Fruit fly (Drosophila melanogaster): ENCODE results near the gene CG12106.

CG12106 gene

DNA sequence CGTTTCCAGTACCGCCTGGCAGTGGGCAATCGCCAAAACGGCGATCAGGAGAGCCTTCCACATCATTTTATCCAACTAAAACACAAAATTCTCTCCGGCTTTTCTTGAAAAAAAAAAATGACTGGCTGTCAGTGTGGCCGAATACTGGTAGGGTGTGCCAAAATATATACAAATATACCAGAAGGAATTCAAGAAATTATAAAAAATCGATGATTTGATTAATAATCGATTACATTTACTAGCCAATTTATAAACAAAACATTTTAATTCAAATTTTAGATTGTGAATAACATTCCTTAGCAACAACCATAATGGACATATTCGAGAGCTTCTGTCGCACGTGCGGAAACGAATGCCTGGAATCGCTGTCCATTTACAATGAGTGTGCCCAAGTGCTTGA, 35.3 kb upstream of the CG12106 start, which contains the start of the genes Ost48 and Dlip1:
Ost48 (minus strand) TSS at position 150 of the 400 bp plus-strand sequence.
Dlip1 (plus strand) TSS at position 257 of the 400 bp plus-strand sequence.
- TF ChIP-seq fkh (GFP tag; optimal IDR thresholded peaks at IDR 0.05) (no peak), CG6276 (GFP tag; optimal IDR thresholded peaks at IDR 0.05) (no peak), CG16779 (tag; optimal IDR thresholded peaks at IDR 0.05) (no peak), eg (GFP tag; IDR thresholded peaks at IDR 0.05) (no peak), CG10669 (GFP tag; optimal IDR thresholded peaks at IDR 0.05) (no peak), acj6 (GFP tag; optimal IDR thresholded peaks at IDR 0.05) (no peak), Sox15 (GFP tag; optimal IDR thresholded peaks at IDR 0.05) (no peak), CG11294 (GFP tag; IDR thresholded peaks at IDR 0.05) (no peak), CG6854 (GFP tag; optimal IDR thresholded peaks at IDR 0.05) (no peak), achi (GFP tag; optimal IDR thresholded peaks at IDR 0.05) (no peak), Ets96B (tag; optimal IDR thresholded peaks at IDR 0.05) (no peak), fd85E (GFP tag; optimal IDR thresholded peaks at IDR 0.05) (no peak), CG6808 (GFP tag; optimal IDR thresholded peaks at IDR 0.05) (no peak), cyc (GFP tag; optimal IDR thresholded peaks at IDR 0.05) (no peak), CG4318 (GFP tag; optimal IDR thresholded peaks at IDR 0.05) (no peak), Met (GFP tag; optimal IDR thresholded peaks at IDR 0.05) (no peak), ss (GFP tag; optimal IDR thresholded peaks at IDR 0.05) (no peak), CG3919 (GFP tag; optimal IDR thresholded peaks at IDR 0.05) (no peak), CG9139 (GFP tag; optimal IDR thresholded peaks at IDR 0.05) (no peak)

DNA sequence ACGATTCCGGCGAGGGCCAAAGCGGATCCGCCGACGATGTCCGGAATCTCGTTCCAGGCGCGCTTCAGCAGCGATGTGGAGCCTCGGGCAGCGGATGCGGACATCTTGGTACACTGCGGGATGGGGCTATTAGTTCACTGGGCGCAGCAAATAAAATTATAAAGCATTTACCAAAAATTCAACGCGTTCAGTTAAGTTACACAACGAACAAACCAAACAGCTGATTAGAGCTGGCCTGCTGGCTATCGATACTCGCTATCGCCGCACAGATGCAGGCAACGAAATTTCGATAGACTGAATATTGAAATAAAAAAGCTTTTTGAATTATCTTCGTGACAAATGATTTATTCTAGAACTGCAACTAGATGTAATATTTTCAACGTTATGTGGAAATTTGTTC, 34.0 kb upstream of the CG12106 start, which contains the start of gene NdufA3:
NdufA3 (minus strand) TSS at position 317 of the 400 bp plus-strand sequence.
- TF ChIP-seq CG7368 (GFP tag; optimal IDR thresholded peaks at IDR 0.05) (no peak), svp (GFP tag) (no peak), Sox14 (GFP tag; optimal IDR thresholded peaks at IDR 0.05) (no peak), Hr38 (GFP tag; optimal IDR thresholded peaks at IDR 0.05) (no peak), vri (GFP tag; optimal IDR thresholded peaks at IDR 0.05) (peak; percentile 41)

DNA sequence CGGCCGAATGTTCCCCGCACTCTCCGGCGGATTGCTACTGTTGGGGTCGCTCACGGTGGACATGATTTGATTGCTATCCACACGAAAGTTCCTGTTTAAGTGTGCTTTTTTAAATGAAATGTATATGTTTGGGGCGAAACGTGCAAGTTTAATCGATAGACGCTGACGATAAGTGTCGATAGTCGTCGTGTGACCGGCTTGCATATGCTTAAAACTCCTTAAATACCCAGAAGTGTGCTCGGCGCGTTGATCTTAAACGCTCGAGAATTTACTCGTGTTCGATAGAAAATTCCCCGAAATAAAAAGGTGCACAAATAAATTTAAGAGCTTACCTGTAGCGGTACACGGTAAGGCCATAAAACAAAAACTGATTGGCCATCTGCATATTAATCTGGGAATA, 31.8 kb upstream of the CG12106 start, which contains the start of the genes Zpr1 and CG44532:
Zpr1 (minus strand) TSS at position 179 of the 400 bp plus-strand sequence.
CG44532 (plus strand) TSS at position 181 of the 400 bp plus-strand sequence.
- TF ChIP-seq Eip93F (GFP tag; optimal IDR thresholded peaks at IDR 0.05): no peak
- no peak for TF ChIP-seq CG3919 (GFP tag; optimal IDR thresholded peaks at IDR 0.05)
- no peak for TF ChIP-seq Eip75B (GFP tag; optimal IDR thresholded peaks at IDR 0.05)
- no peak for TF ChIP-seq Sox14 (GFP tag; optimal IDR thresholded peaks at IDR 0.05)
- TF ChIP-seq CG8319 (GFP tag; optimal IDR thresholded peaks at IDR 0.05): no peak
- no peak for TF ChIP-seq spab (GFP tag; optimal IDR thresholded peaks at IDR 0.05)
- TF ChIP-seq CG3032 (tag; optimal IDR thresholded peaks at IDR 0.05): no peak
- no peak for TF ChIP-seq cyc (GFP tag; optimal IDR thresholded peaks at IDR 0.05)
- no peak for TF ChIP-seq CG10631 (GFP tag; optimal IDR thresholded peaks at IDR 0.05)
- TF ChIP-seq CG1621 (tag; optimal IDR thresholded peaks at IDR 0.05): no peak
- TF ChIP-seq CG4318 (GFP tag; optimal IDR thresholded peaks at IDR 0.05): no peak
- no peak for TF ChIP-seq fd85E (GFP tag; optimal IDR thresholded peaks at IDR 0.05)
- TF ChIP-seq Hr39 (GFP tag; optimal IDR thresholded peaks at IDR 0.05): no peak

DNA sequence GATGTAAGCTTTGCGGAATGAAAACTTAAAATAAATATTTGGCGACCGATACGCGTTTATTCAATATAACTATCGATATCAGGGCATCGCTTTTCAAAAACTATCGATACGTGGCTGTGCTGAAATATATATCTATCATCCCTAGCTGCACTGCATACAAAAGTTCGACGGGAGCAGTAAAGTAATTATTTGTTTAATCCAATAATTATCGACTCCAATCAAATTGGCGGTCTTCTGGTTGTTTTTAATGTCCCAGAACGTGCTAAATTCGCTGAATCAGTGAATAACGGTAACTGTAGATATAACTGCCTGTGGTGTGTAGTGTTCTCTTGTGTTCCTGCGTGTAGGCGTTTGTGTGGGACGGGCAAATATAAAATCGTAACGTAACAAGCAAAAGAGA, 30.6 kb upstream of the CG12106 start, which contains the start of gene mei-P26:
mei-P26 (plus strand) TSS at position 146 of the 400 bp plus-strand sequence.
- peak; percentile 55; the same call in 1 of the 3 replicates for TF ChIP-seq CG6163 (GFP tag; IDR thresholded peaks at IDR 0.05)
- peak; percentile 44 for TF ChIP-seq CG6854 (GFP tag; optimal IDR thresholded peaks at IDR 0.05)
- TF ChIP-seq esn (GFP tag; optimal IDR thresholded peaks at IDR 0.05): peak; percentile 34
- TF ChIP-seq CG15336 (GFP tag; IDR thresholded peaks at IDR 0.05): peak; percentile 34; the same call in 1 of the 2 replicates
- no peak for TF ChIP-seq OdsH (GFP tag; optimal IDR thresholded peaks at IDR 0.05)
- TF ChIP-seq lz (GFP tag; optimal IDR thresholded peaks at IDR 0.05): no peak
- TF ChIP-seq fkh (GFP tag; optimal IDR thresholded peaks at IDR 0.05): peak; percentile 61
- TF ChIP-seq Sox14 (GFP tag; optimal IDR thresholded peaks at IDR 0.05): peak; percentile 6
- TF ChIP-seq CG34406 (GFP tag; optimal IDR thresholded peaks at IDR 0.05): no peak
- peak; percentile 3 for TF ChIP-seq dsx (GFP tag; optimal IDR thresholded peaks at IDR 0.05; ENCODE audit: poor library complexity, severe bottlenecking)
- TF ChIP-seq fd59A (GFP tag; optimal IDR thresholded peaks at IDR 0.05): no peak
- TF ChIP-seq Hr38 (GFP tag; optimal IDR thresholded peaks at IDR 0.05): no peak
- no peak for TF ChIP-seq CG6808 (GFP tag; optimal IDR thresholded peaks at IDR 0.05)
- TF ChIP-seq Hr39 (GFP tag; optimal IDR thresholded peaks at IDR 0.05): no peak
- peak; percentile 77 for TF ChIP-seq Eip78C (GFP tag)
- TF ChIP-seq vri (GFP tag; optimal IDR thresholded peaks at IDR 0.05): peak; percentile 34
- no peak for TF ChIP-seq Met (GFP tag; optimal IDR thresholded peaks at IDR 0.05)
